Worm (Caenorhabditis elegans) whole organism, L1 larva: ENCODE results near the gene D1086.7.

Source experiments
- ama-1 ChIP-seq: fragments of 150-350 bp; optimal IDR thresholded peaks from 2 replicates; lab custom pipeline; 2014
- jun-1 ChIP-seq: fragments of 150-350 bp; optimal IDR thresholded peaks from 2 replicates; lab custom pipeline; 2014; ENCODE audit warnings: missing biosample characterization, missing genetic modification reagents, missing genetic modification characterization
- nhr-237 ChIP-seq: fragments of 150-350 bp; optimal IDR thresholded peaks from 2 replicates; lab custom pipeline; 2014; ENCODE audit warnings: missing biosample characterization, missing genetic modification characterization
- sup-37 ChIP-seq: fragments of 200-800 bp; sonication (Bioruptor generic); optimal IDR thresholded peaks from 2 replicates; lab custom pipeline; 2018; ENCODE audit warnings: mild to moderate bottlenecking, missing genetic modification characterization, missing compliant biosample characterization
- ztf-4 ChIP-seq: fragments of 150-350 bp; optimal IDR thresholded peaks from 2 replicates; lab custom pipeline; 2014; ENCODE audit warnings: missing biosample characterization, missing genetic modification characterization

DNA sequence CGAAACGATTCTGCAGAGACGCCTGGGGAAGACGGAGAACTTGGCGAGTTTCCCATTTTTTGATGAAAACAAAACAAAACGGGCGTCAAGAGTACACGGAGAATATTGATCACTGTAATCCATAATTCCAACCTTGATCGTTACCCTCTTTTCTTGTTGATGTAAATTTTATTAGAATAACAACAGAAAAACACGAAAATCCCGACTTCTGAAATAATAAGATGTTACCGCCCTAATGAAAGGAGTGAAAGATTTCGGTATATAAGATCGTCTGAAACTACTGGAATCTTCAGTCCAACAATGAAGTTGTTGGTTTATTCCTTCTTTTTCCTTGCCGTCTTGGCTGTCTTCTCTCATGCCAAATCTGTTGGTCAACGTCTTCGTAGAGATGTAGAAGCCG lies 19.9 kb downstream of the D1086.7 start, which contains the start of gene D1086.9:
- TF ChIP-seq ama-1 (lab: Kevin White, UChicago) (no peak), sup-37 (no peak), nhr-237 (tag; lab: Kevin White, UChicago) (no peak), jun-1 (tag; lab: Kevin White, UChicago) (no peak), ztf-4 (tag; lab: Kevin White, UChicago) (no peak)
